Fruit fly (Drosophila melanogaster) whole organism, embryonic: ENCODE measurements around the gene RpLP1.

Experiments
- CG2116 ChIP-seq: fragments of 200-800 bp; sonication (Bioruptor generic); optimal IDR thresholded peaks from 3 replicates; lab custom pipeline; 2018; ENCODE audit warnings: missing biosample characterization, mild to moderate bottlenecking, missing genetic modification characterization
- Dek ChIP-seq: fragments of 200-800 bp; sonication (Bioruptor generic); optimal IDR thresholded peaks from 3 replicates; lab custom pipeline; 2019; ENCODE audit warnings: missing biosample characterization, mild to moderate bottlenecking, missing genetic modification characterization, moderate library complexity
- lilli ChIP-seq: fragments of 200-800 bp; sonication (Bioruptor generic); optimal IDR thresholded peaks from 3 replicates; lab custom pipeline; 2016; ENCODE audit warnings: missing biosample characterization, missing genetic modification characterization
- repo ChIP-seq: fragments of 200-800 bp; sonication (Bioruptor generic); optimal IDR thresholded peaks from 2 replicates; lab custom pipeline; 2016; ENCODE audit warnings: missing biosample characterization, missing genetic modification characterization

- no peak for TF ChIP-seq Dek (tag; lab: Kevin White, UChicago)
- no peak for TF ChIP-seq lilli
- no peak for TF ChIP-seq CG2116
- no peak for TF ChIP-seq repo (GFP tag; lab: Kevin White, UChicago)
Measured at dm6 chr2L:425491-425890, 5.7 kb downstream of the RpLP1 start.
